Worm (Caenorhabditis elegans): ENCODE results near the gene Y17G9B.5.

The Y17G9B.5 gene

DNA sequence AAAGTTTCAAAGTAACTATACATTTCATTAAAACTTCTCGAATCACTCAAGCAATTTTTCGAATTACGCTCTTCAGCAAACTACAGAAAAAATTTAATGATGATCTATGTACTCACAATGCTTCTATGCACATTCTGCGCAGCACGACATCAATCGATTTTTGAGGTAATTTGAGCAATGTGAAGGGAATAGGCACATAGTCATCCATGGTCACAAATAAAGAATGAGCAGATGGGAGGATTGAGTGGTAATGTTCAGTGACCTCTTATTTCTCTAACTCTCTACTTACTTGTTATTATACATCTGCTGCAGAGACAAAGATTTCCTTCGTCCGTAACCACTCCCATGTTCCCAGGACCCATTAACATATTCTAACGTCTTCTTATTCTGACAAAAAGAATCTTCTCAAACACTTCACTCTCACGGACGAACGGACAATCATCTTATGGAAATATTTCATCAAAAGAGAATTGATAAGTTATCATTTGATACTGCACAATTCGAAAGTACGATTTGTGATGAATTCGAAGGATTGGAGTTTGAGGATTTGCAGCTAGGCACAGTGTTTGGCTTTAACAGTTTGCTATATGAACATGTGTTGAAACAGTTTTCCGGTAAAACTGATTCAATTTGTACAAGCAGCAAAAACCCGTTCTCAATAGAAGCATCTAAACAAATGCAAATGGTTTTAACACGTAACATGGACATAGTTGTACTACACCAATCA, 6.1 kb downstream of the Y17G9B.5 start, which contains the start of the genes fbxb-77 and Y17G9B.11:
Gene fbxb-77 (minus strand): TSS at position 229 of the 727 bp plus-strand sequence.
Gene Y17G9B.11 (plus strand): TSS at position 677 of the 727 bp plus-strand sequence.
- TF ChIP-seq hlh-17 (GFP tag; optimal IDR thresholded peaks at IDR 0.05; ENCODE audit: borderline replicate concordance) = no peak

DNA sequence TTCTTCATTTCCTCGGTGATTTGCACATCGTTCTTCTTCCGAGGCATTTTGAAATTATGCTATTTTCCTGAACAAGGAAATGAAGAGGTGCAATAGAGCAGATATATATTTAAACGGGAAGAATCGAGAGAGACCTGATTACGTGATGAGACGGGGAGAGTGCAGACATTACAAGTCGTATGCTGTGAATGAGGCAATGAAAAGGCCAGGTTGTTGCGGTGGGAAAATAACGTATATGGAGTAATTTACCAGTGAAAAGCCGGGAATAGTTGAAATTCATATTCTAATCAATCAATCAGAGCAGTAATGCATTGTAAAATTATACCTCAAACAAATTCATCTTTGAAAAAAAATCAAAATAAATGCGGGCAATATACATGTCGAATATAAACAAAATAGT, 8.6 kb downstream of the Y17G9B.5 start, which contains the start of gene Y17G9B.8:
Gene Y17G9B.8 (minus strand): TSS at position 182 of the 400 bp plus-strand sequence.
- peak; percentile 10 to 33 for TF ChIP-seq lsy-2 (tag; optimal IDR thresholded peaks at IDR 0.05)
- no peak for TF ChIP-seq efl-1 (optimal IDR thresholded peaks at IDR 0.05)
- TF ChIP-seq efl-1 (GFP tag; optimal IDR thresholded peaks at IDR 0.05 in 1 of 2) = no peak

DNA sequence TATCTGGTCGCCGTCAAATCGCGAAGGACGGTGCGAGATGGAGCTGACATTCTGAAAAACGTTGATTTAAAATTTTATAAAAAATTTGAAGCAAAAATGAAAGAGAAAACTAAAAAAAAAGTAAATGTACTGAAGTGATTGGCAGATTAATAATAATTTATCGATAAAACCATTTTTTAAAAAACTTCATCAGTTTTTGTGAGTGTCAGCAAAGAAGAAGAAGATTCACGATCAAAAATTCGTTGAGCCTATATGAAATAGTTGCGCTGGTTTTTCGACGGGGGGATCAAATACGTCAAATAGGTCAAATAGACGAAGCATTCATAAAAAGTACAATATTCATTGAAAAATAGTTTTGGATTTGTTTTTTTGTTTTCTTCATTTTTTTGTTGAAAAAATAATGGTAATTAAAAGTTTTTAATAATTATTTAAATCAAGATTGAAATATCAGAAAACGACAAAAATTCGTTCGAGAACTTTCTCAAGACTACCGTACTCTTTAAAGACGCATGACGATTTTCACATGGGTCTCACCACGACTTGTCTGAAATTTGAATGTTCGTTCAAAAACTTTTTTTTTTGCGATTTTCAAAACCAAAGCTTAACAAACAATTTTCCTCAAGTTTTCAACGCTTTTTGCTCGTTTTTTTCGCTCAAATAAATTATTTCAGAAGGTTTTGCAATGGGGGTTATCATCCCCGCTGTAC, 10.5 kb downstream of the Y17G9B.5 start, which contains the start of the genes memi-1 and cyp-31A3:
Gene memi-1 (minus strand): TSS at position 51 of the 707 bp plus-strand sequence.
Gene cyp-31A3 (plus strand): TSS at position 672 of the 707 bp plus-strand sequence.
- no peak for TF ChIP-seq aha-1 (tag; optimal IDR thresholded peaks at IDR 0.05)
- no peak for TF ChIP-seq unc-62 (GFP tag; optimal IDR thresholded peaks at IDR 0.05)
- no peak for TF ChIP-seq efl-1 (optimal IDR thresholded peaks at IDR 0.05)
- peak in 1 of 2 experiments; percentile 23 for TF ChIP-seq efl-1 (GFP tag; optimal IDR thresholded peaks at IDR 0.05 in 1 of 2)
- TF ChIP-seq ceh-90 (tag; optimal IDR thresholded peaks at IDR 0.05) = no peak
- TF ChIP-seq lsy-2 (tag; optimal IDR thresholded peaks at IDR 0.05) = no peak
- TF ChIP-seq mdl-1 (tag; optimal IDR thresholded peaks at IDR 0.05) = no peak

DNA sequence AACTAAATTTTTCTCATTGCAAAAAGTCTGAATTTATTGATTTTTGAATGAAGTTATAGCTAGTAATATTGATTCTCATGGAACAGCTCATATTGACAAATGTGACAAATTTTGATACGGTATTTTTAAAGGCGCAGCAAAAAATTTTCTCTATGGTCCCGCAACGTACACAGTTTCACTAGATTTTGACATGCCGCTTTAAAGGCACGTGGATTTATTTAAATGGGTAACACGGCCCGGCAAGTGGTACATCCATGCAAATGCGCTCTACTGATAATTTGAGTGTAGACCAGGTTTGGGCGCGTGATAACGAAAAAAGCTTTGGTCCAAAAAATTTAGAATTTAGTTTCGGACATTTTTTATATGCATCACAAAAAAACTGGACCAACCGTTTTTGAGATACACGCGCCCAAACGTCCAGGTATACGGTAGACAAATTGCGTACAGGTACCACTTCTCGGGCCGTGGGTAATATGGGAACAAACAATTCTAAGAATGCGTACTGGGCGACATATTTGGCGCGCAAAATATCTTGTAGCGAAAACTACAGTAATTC, 13.0 kb downstream of the Y17G9B.5 start:
- TF ChIP-seq lsy-2 (tag; optimal IDR thresholded peaks at IDR 0.05) = peak; percentile 29 to 53
- TF ChIP-seq lin-35 (GFP tag; optimal IDR thresholded peaks at IDR 0.05) = peak in 1 of 2 experiments; percentile 22
- TF ChIP-seq efl-1 (optimal IDR thresholded peaks at IDR 0.05) = peak; percentile 11 to 13
- TF ChIP-seq efl-1 (GFP tag; optimal IDR thresholded peaks at IDR 0.05 in 1 of 2) = peak in 1 of 2 experiments; percentile 49

DNA sequence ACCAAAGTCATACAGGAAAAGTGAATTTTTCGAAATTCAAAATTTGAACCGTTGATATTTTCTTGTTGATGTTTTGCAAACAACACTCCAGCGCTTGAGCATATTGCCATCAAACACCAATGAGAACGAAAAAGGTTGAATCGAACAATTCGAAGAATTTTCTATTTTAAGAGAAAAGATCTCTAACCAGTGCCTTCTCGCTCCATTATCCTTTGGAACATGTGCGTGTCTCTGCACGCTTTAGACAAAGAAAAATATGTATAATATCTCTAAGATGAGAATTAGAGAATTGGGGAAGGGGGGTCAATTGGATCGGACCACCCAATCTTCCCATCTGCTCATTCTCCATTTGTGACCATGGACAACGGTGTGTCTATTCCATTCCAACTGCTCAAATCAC, 13.8 kb downstream of the Y17G9B.5 start, which contains the start of gene Y17G9B.2:
Gene Y17G9B.2 (plus strand): TSS at position 301 of the 400 bp plus-strand sequence.
- TF ChIP-seq dsc-1 (tag; optimal IDR thresholded peaks at IDR 0.05) (no peak), nhr-71 (tag; optimal IDR thresholded peaks at IDR 0.05) (no peak), nhr-85 (tag) (no peak), nhr-20 (tag; optimal IDR thresholded peaks at IDR 0.05) (no peak), zag-1 (tag; optimal IDR thresholded peaks at IDR 0.05) (no peak)

DNA sequence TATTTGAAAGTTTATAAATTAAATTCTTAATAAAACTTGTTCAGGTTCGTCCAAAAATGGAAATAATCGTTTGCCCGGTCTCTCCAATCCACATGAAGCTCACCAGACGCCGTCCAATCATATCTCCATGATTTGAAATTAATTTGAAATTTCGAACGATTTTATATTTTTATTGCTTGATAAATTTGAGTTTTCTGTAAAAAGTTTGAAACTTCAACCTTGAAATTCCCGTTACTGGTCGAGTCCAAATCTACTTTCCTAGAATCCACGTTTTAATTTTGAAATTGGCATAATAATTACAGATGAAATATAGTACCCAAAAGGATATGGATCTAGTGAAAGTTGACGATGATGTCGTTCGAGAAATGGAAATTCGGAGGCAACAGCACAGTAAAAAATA, 14.4 kb downstream of the Y17G9B.5 start, which contains the start of gene npp-26:
Gene npp-26 (plus strand): TSS at position 301 of the 400 bp plus-strand sequence.
- TF ChIP-seq lir-3 (tag; optimal IDR thresholded peaks at IDR 0.05; ENCODE audit: poor library complexity) (no peak), mep-1 (tag; optimal IDR thresholded peaks at IDR 0.05) (no peak), efl-1 (optimal IDR thresholded peaks at IDR 0.05) (no peak), efl-1 (GFP tag; optimal IDR thresholded peaks at IDR 0.05 in 1 of 2) (no peak), sox-4 (tag; optimal IDR thresholded peaks at IDR 0.05) (no peak), egl-27 (tag; optimal IDR thresholded peaks at IDR 0.05) (no peak), dpl-1 (GFP tag; optimal IDR thresholded peaks at IDR 0.05) (no peak), alr-1 (tag; optimal IDR thresholded peaks at IDR 0.05; ENCODE audit: borderline replicate concordance) (no peak), unc-30 (tag; optimal IDR thresholded peaks at IDR 0.05) (no peak), hlh-4 (tag; optimal IDR thresholded peaks at IDR 0.05) (no peak), vab-15 (tag; optimal IDR thresholded peaks at IDR 0.05) (no peak), ztf-4 (tag; optimal IDR thresholded peaks at IDR 0.05) (no peak), F16B12.6 (tag; optimal IDR thresholded peaks at IDR 0.05) (no peak), ceh-90 (tag; optimal IDR thresholded peaks at IDR 0.05) (no peak), grh-1 (GFP tag; IDR thresholded peaks at IDR 0.05) (no peak), jun-1 (tag; optimal IDR thresholded peaks at IDR 0.05) (no peak), nhr-47 (tag; optimal IDR thresholded peaks at IDR 0.05) (no peak), nhr-71 (tag; optimal IDR thresholded peaks at IDR 0.05) (no peak), sptf-1 (tag; optimal IDR thresholded peaks at IDR 0.05) (no peak), xbp-1 (tag; optimal IDR thresholded peaks at IDR 0.05) (no peak), lin-15B (tag; optimal IDR thresholded peaks at IDR 0.05) (no peak)

All from whole organism, L1 larva.